Worm (Caenorhabditis elegans) whole organism, late embryonic: ENCODE results near the gene mdl-1.
A peak's percentile ranks its signal among the peaks of the same experiment; 100 is the strongest.

Experiments used
- C08G9.2 ChIP-seq: sonication (generic microtip); optimal IDR thresholded peaks from 2 replicates; lab custom pipeline; 2016; ENCODE audit warnings: mild to moderate bottlenecking, missing genetic modification characterization, moderate library complexity, missing compliant biosample characterization
- F13H6.1 ChIP-seq: sonication (generic microtip); optimal IDR thresholded peaks from 2 replicates; lab custom pipeline; 2016; ENCODE audit warnings: missing genetic modification characterization, missing compliant biosample characterization
- K02D7.2 ChIP-seq: sonication (generic microtip); optimal IDR thresholded peaks from 2 replicates; lab custom pipeline; 2017; ENCODE audit warnings: mild to moderate bottlenecking, missing genetic modification characterization, missing compliant biosample characterization
- Y22D7AL.16 ChIP-seq: sonication (generic microtip); optimal IDR thresholded peaks from 2 replicates; lab custom pipeline; 2016; ENCODE audit warnings: missing genetic modification characterization, missing compliant biosample characterization
- ceh-14 ChIP-seq: sonication (generic microtip); optimal IDR thresholded peaks from 2 replicates; lab custom pipeline; 2016; ENCODE audit warnings: missing genotype, missing genetic modification characterization, missing compliant biosample characterization
- ceh-2 ChIP-seq: sonication (generic microtip); optimal IDR thresholded peaks from 2 replicates; lab custom pipeline; 2016; ENCODE audit warnings: missing genotype, missing genetic modification characterization, missing compliant biosample characterization
- ceh-24 ChIP-seq: sonication (generic microtip); optimal IDR thresholded peaks from 2 replicates; lab custom pipeline; 2016; ENCODE audit warnings: mild to moderate bottlenecking, missing genetic modification characterization, missing compliant biosample characterization
- ceh-30 ChIP-seq: fragments of 150-350 bp; optimal IDR thresholded peaks from 2 replicates; lab custom pipeline; 2014; ENCODE audit warnings: missing biosample characterization, missing genetic modification characterization
- ceh-31 ChIP-seq: sonication (generic microtip); optimal IDR thresholded peaks from 2 replicates; lab custom pipeline; 2016; ENCODE audit warnings: missing genetic modification characterization, missing compliant biosample characterization
- ceh-34 ChIP-seq: sonication (generic microtip); optimal IDR thresholded peaks from 2 replicates; lab custom pipeline; 2016; ENCODE audit warnings: mild to moderate bottlenecking, missing genetic modification characterization, missing compliant biosample characterization
- ceh-48 ChIP-seq: sonication (generic microtip); optimal IDR thresholded peaks from 2 replicates; lab custom pipeline; 2016; ENCODE audit warnings: missing genetic modification characterization, inconsistent platforms, missing compliant biosample characterization
- che-1 ChIP-seq: sonication (generic microtip); optimal IDR thresholded peaks from 2 replicates; lab custom pipeline; 2016; ENCODE audit warnings: mild to moderate bottlenecking, missing genetic modification characterization, missing compliant biosample characterization
- elt-2 ChIP-seq: sonication (generic microtip); optimal IDR thresholded peaks from 2 replicates; lab custom pipeline; 2016; ENCODE audit warnings: missing genetic modification reagents, missing genetic modification characterization, missing compliant biosample characterization
- eyg-1 ChIP-seq: sonication (generic microtip); optimal IDR thresholded peaks from 2 replicates; lab custom pipeline; 2016; ENCODE audit warnings: missing genotype, missing genetic modification characterization, missing compliant biosample characterization
- fkh-10 ChIP-seq: fragments of 150-350 bp; optimal IDR thresholded peaks from 2 replicates; lab custom pipeline; 2014; ENCODE audit warnings: missing biosample characterization, missing genetic modification reagents, missing genetic modification characterization
- fkh-6 ChIP-seq: sonication (generic microtip); optimal IDR thresholded peaks from 2 replicates; lab custom pipeline; 2016; ENCODE audit warnings: missing genetic modification characterization, missing compliant biosample characterization
- hlh-30 ChIP-seq: sonication (generic microtip); optimal IDR thresholded peaks from 2 replicates; lab custom pipeline; 2017; ENCODE audit warnings: antibody characterized with exemption, missing genetic modification characterization, missing compliant biosample characterization; ENCODE audit not compliant: insufficient read depth
- hlh-6 ChIP-seq: sonication (generic microtip); optimal IDR thresholded peaks from 2 replicates; lab custom pipeline; 2016; ENCODE audit warnings: missing genotype, missing genetic modification characterization, missing compliant biosample characterization
- lin-11 ChIP-seq: fragments of 200-800 bp; sonication (Bioruptor generic); optimal IDR thresholded peaks from 2 replicates; lab custom pipeline; 2018; ENCODE audit warnings: mild to moderate bottlenecking, missing genetic modification characterization, missing compliant biosample characterization
- madf-2 ChIP-seq: sonication (generic microtip); optimal IDR thresholded peaks from 2 replicates; lab custom pipeline; 2017; ENCODE audit warnings: missing genetic modification characterization, missing compliant biosample characterization
- nhr-232 ChIP-seq: sonication (generic microtip); optimal IDR thresholded peaks from 2 replicates; lab custom pipeline; 2016; ENCODE audit warnings: missing genetic modification characterization, missing compliant biosample characterization
- npax-4 ChIP-seq: sonication (generic microtip); optimal IDR thresholded peaks from 2 replicates; lab custom pipeline; 2016; ENCODE audit warnings: missing genetic modification characterization, missing compliant biosample characterization
- odd-2 ChIP-seq: sonication (generic microtip); optimal IDR thresholded peaks from 2 replicates; lab custom pipeline; 2017; ENCODE audit warnings: antibody characterized with exemption, mild to moderate bottlenecking, missing genetic modification characterization, missing compliant biosample characterization
- pha-4 ChIP-seq: fragments of 150-350 bp; optimal IDR thresholded peaks from 2 replicates; lab custom pipeline; 2018; ENCODE audit warnings: missing biosample characterization, missing genetic modification reagents, missing genetic modification characterization
- pqm-1 ChIP-seq: sonication (generic microtip); optimal IDR thresholded peaks from 2 replicates; lab custom pipeline; 2016; ENCODE audit warnings: missing genetic modification characterization, missing compliant biosample characterization
- pros-1 ChIP-seq: fragments of 150-350 bp; optimal IDR thresholded peaks from 2 replicates; lab custom pipeline; 2014; ENCODE audit warnings: missing biosample characterization, missing genetic modification reagents, missing genetic modification characterization
- ref-2 ChIP-seq: sonication (generic microtip); optimal IDR thresholded peaks from 2 replicates; lab custom pipeline; 2016; ENCODE audit warnings: missing genetic modification characterization, missing compliant biosample characterization
- sox-2 ChIP-seq: fragments of 200-800 bp; sonication (Bioruptor generic); IDR thresholded peaks from 2 replicates; pipeline ENCODE4 v1.3.6; 2022; ENCODE audit warnings: missing genetic modification reagents, missing genetic modification characterization, missing compliant biosample characterization
- ttx-3 ChIP-seq: sonication (generic microtip); optimal IDR thresholded peaks from 2 replicates; lab custom pipeline; 2016; ENCODE audit warnings: missing genetic modification reagents, missing genetic modification characterization, missing compliant biosample characterization
- unc-3 ChIP-seq, 2 experiments: fragments of 200-800 bp in 1 of 2; sonication (Bioruptor generic) in 1 of 2; sonication (generic microtip) in 1 of 2; conservative IDR thresholded peaks in 1 of 2; optimal IDR thresholded peaks in 1 of 2; 2 replicates each; pipeline versions ENCODE4 v1.3.6 to Lab custom; 2016 to 2022; ENCODE audit warnings: missing compliant biosample characterization in 2 of 2, missing genetic modification characterization in 2 of 2, missing genetic modification reagents in 1 of 2
- unc-42 ChIP-seq: sonication (generic microtip); optimal IDR thresholded peaks from 2 replicates; lab custom pipeline; 2016; ENCODE audit warnings: missing genotype, missing genetic modification characterization, missing compliant biosample characterization
- unc-86 ChIP-seq: sonication (generic microtip); optimal IDR thresholded peaks from 2 replicates; lab custom pipeline; 2016; ENCODE audit warnings: missing genetic modification characterization, missing compliant biosample characterization

Gene mdl-1

DNA sequence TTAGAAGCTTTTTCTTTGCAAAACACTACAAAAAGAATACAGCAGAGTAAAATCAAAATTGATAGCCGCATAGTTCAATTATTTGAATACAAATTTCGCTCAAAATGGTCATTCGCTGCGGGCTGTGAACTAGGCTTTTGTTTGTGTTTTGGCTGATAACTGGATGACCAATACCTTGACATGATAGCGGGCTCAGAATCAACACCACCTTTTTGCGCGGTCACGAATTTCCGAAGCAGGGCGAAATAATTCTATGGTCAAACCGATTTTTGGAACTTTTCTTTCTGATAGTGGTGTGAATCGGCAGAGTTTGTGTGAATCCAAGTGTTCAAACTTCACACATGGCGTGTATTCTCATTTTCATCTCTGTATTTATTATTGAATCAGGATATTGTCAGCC, 43.9 kb upstream of the mdl-1 start, which contains the start of the genes F38B6.7 and F38B6.2:
F38B6.7 (minus strand) TSS at position 101 of the 400 bp plus-strand sequence.
F38B6.2 (plus strand) TSS at position 267 of the 400 bp plus-strand sequence.
- TF ChIP-seq ceh-30 (no peak), fkh-6 (tag; lab: Kevin White, UChicago) (no peak), unc-86 (tag; lab: Kevin White, UChicago) (no peak)

- TF ChIP-seq pros-1 = no peak
- no peak for TF ChIP-seq madf-2 (tag; lab: Kevin White, UChicago)
- TF ChIP-seq C08G9.2 = peak; percentile 27
- no peak for TF ChIP-seq pha-4 (tag; lab: Kevin White, UChicago)
- no peak for TF ChIP-seq ttx-3 (tag; lab: Kevin White, UChicago)
These were observed 39.9 kb upstream of the mdl-1 start, which contains the start of gene acr-2 for ce11 chrX:6702249-6702648. Gene acr-2 (plus strand): TSS chrX:6702549.

- TF ChIP-seq unc-42 (tag; lab: Kevin White, UChicago) (peak; percentile 94), sox-2 (GFP tag; lab: Robert Waterston, UW) (no peak), eyg-1 (no peak)
These were observed 37.0 kb upstream of the mdl-1 start for ce11 chrX:6705156-6705555.

DNA sequence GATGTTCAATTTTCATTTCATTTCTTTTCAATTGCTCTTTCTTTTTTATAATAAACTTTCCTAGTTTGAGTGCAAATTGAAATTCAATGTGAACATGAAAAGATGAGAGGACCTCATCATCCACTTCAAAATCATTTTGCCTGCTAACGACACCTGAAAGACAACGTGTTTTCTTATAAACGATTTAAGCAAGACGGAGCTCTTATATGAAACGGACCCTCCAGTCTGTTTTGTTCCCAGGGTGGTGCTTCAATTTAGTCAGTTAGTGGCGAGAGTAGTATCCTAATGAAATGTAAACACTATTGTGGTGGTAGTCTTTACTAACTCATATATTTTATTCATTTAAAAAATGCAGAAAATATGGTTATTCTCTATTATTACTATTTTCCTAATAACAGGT, 32.9 kb upstream of the mdl-1 start, which contains the start of gene acr-3:
acr-3 (plus strand) TSS at position 301 of the 400 bp plus-strand sequence.
- TF ChIP-seq pros-1 (no peak), Y22D7AL.16 (tag; lab: Kevin White, UChicago) (no peak), ceh-14 (tag; lab: Kevin White, UChicago) (no peak), ceh-31 (no peak)

DNA sequence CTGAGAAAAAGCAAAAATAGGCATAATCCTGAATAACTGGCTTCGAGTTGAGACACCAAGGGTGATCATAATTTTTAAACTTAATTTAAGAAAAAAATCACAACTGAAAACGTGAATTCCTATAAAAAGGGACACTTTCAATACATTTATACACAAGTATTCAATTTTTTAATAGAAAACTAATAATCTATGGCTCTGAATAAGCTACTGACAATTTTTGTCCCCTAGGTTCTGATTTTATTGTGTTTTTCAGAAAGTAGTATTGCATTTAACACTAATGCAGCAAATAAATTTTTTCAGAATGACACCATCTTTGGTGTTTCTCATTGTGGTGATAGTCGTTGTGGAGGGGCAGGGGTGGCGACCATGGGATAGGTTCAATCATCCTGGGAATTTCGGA, 28.9 kb upstream of the mdl-1 start, which contains the start of gene nas-11:
nas-11 (plus strand) TSS at position 301 of the 400 bp plus-strand sequence.
- TF ChIP-seq nhr-232 (tag; lab: Kevin White, UChicago) (no peak), K02D7.2 (tag; lab: Kevin White, UChicago) (no peak), ceh-2 (no peak), pha-4 (tag; lab: Kevin White, UChicago) (no peak), ceh-34 (no peak), hlh-6 (tag; lab: Kevin White, UChicago) (no peak), fkh-10 (GFP tag; lab: Kevin White, UChicago) (no peak), npax-4 (tag; lab: Kevin White, UChicago) (no peak), F13H6.1 (tag; lab: Kevin White, UChicago) (no peak), madf-2 (tag; lab: Kevin White, UChicago) (no peak)

ce11 chrX:6718595-6718994, 23.6 kb upstream of the mdl-1 start, which contains the start of gene smf-2:
Gene smf-2 (minus strand): TSS chrX:6718695.
- no peak for TF ChIP-seq unc-3 (GFP tag; conservative IDR thresholded peaks at IDR 0.05; lab: Robert Waterston, UW)
- TF ChIP-seq unc-3 (tag; optimal IDR thresholded peaks at IDR 0.05; lab: Kevin White, UChicago) = no peak
- TF ChIP-seq ceh-48 (tag; lab: Kevin White, UChicago) = no peak
- TF ChIP-seq odd-2 (tag; lab: Kevin White, UChicago) = no peak
- TF ChIP-seq che-1 (tag; lab: Kevin White, UChicago) = no peak
- no peak for TF ChIP-seq ceh-24
- TF ChIP-seq ref-2 = no peak
- TF ChIP-seq elt-2 (tag; lab: Kevin White, UChicago) = no peak
- no peak for TF ChIP-seq pqm-1 (tag; lab: Kevin White, UChicago)
- TF ChIP-seq hlh-30 = no peak
- no peak for TF ChIP-seq pha-4 (tag; lab: Kevin White, UChicago)
- no peak for TF ChIP-seq lin-11 (tag; lab: Kevin White, UChicago)
